Fruit fly (Drosophila melanogaster): ENCODE results near the gene vret.

DNA sequence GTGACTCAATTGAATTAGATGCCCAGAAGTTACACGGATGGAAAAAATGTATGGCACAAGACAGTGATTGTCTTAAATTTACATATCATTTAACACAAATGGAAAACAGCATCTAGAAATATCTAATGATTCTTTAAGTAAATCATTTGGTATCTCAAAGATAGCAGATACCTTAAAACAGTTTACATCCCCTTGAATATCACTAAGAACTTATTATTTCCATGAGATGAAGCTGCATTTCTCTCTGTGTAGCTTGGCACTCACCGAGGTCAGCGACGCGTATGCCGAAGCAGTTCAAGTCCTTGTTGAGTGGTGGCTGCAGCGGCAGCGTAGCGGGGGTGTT is 25.8 kb downstream of the vret start:
- TF ChIP-seq CG10669 (GFP tag; optimal IDR thresholded peaks at IDR 0.05) (no peak), Gug (GFP tag; IDR thresholded peaks at IDR 0.05) (no peak), CG6808 (GFP tag; optimal IDR thresholded peaks at IDR 0.05) (no peak), CG34406 (GFP tag; optimal IDR thresholded peaks at IDR 0.05) (no peak), Lpt (GFP tag; optimal IDR thresholded peaks at IDR 0.05) (no peak), OdsH (GFP tag; optimal IDR thresholded peaks at IDR 0.05) (no peak)
